Worm (Caenorhabditis elegans) whole organism, L4 larva: ENCODE results near the gene K11H12.5.

Experiments
- daf-19 ChIP-seq: fragments of 200-800 bp; sonication (Bioruptor generic); conservative IDR thresholded peaks from 2 replicates; pipeline ENCODE4 v1.3.6; 2022; ENCODE audit warnings: missing genetic modification characterization, missing compliant biosample characterization
- lim-7 ChIP-seq: fragments of 200-800 bp; sonication (Bioruptor generic); IDR thresholded peaks from 2 replicates; pipeline ENCODE4 v1.3.6; 2022; ENCODE audit warnings: missing genetic modification characterization, missing compliant biosample characterization
- nhr-11 ChIP-seq: fragments of 150-350 bp; optimal IDR thresholded peaks from 2 replicates; lab custom pipeline; 2014; ENCODE audit warnings: missing biosample characterization, missing genetic modification characterization
- nhr-111 ChIP-seq: fragments of 200-800 bp; sonication (Bioruptor generic); optimal IDR thresholded peaks from 2 replicates; lab custom pipeline; 2018; ENCODE audit warnings: mild to moderate bottlenecking, missing genetic modification characterization, missing compliant biosample characterization
- nhr-77 ChIP-seq: fragments of 150-350 bp; optimal IDR thresholded peaks from 2 replicates; lab custom pipeline; 2014; ENCODE audit warnings: missing biosample characterization, missing genetic modification characterization
- pqm-1 ChIP-seq: sonication (generic microtip); optimal IDR thresholded peaks from 2 replicates; lab custom pipeline; 2017; ENCODE audit warnings: missing biosample characterization, missing genetic modification characterization
- set-16 ChIP-seq: fragments of 200-800 bp; sonication (Bioruptor generic); IDR thresholded peaks from 2 replicates; pipeline ENCODE4 v1.3.6; 2022; ENCODE audit warnings: missing genetic modification reagents, missing genetic modification characterization, missing compliant biosample characterization

- TF ChIP-seq set-16, result no peak
- no peak for TF ChIP-seq daf-19
- TF ChIP-seq nhr-11 (tag; lab: Kevin White, UChicago), result no peak
- no peak for TF ChIP-seq nhr-77 (tag; lab: Kevin White, UChicago)
- TF ChIP-seq nhr-111 (GFP tag; lab: Kevin White, UChicago), result no peak
- no peak for TF ChIP-seq lim-7 (GFP tag; lab: Robert Waterston, UW)
- no peak for TF ChIP-seq pqm-1 (tag; lab: Kevin White, UChicago)
Observed at ce11 chrIV:664122-664521, 12.3 kb upstream of the K11H12.5 start.
